Fruit fly (Drosophila melanogaster): ENCODE results near the gene pns.

Gene pns

dm6 chr3L:1579169-1579853 lies 42.4 kb downstream of the pns start (continued):
- peak; percentile 44 for TF ChIP-seq wor (GFP tag; IDR thresholded peaks at IDR 0.05)
- peak; percentile 31 for TF ChIP-seq CG4282 (GFP tag; optimal IDR thresholded peaks at IDR 0.05)
- TF ChIP-seq Awh (GFP tag; IDR thresholded peaks at IDR 0.05), result peak; percentile 63; the same call in 1 of the 2 replicates
- peak; percentile 50 for TF ChIP-seq tap (tag; optimal IDR thresholded peaks at IDR 0.05)
- no peak for TF ChIP-seq ro (GFP tag; IDR thresholded peaks at IDR 0.05)
- TF ChIP-seq Bgb (GFP tag; IDR thresholded peaks at IDR 0.05; ENCODE audit: partially characterized antibody), result no peak
- no peak for TF ChIP-seq CG31388 (GFP tag; optimal IDR thresholded peaks at IDR 0.05)
- TF ChIP-seq Hr39 (optimal IDR thresholded peaks at IDR 0.05), result no peak
- peak; percentile 78 for TF ChIP-seq CG8924 (tag; optimal IDR thresholded peaks at IDR 0.05)
- TF ChIP-seq Opbp (GFP tag; IDR thresholded peaks at IDR 0.05; ENCODE audit: partially characterized antibody), result no peak
- TF ChIP-seq caup (GFP tag; optimal IDR thresholded peaks at IDR 0.05; ENCODE audit: severe bottlenecking), result peak; percentile 28
- peak; percentile 39 for TF ChIP-seq CG9797 (GFP tag; optimal IDR thresholded peaks at IDR 0.05)
- TF ChIP-seq Fer2 (tag; optimal IDR thresholded peaks at IDR 0.05), result no peak
- TF ChIP-seq sens (GFP tag), result peak; percentile 98
- peak; percentile 23 for TF ChIP-seq lilli (GFP tag; optimal IDR thresholded peaks at IDR 0.05)
- peak; percentile 58; the same call in 1 of the 3 replicates for TF ChIP-seq ken (GFP tag; IDR thresholded peaks at IDR 0.05)
- peak; percentile 34 for TF ChIP-seq grn (GFP tag; optimal IDR thresholded peaks at IDR 0.05)
- peak; percentile 73 for TF ChIP-seq CG6254 (GFP tag; optimal IDR thresholded peaks at IDR 0.05)
- TF ChIP-seq CG17802 (tag; optimal IDR thresholded peaks at IDR 0.05), result peak; percentile 58
- TF ChIP-seq CG17186 (GFP tag; optimal IDR thresholded peaks at IDR 0.05), result peak; percentile 75
- peak; percentile 86 for TF ChIP-seq nau (GFP tag; optimal IDR thresholded peaks at IDR 0.05)
- TF ChIP-seq CG31224 (GFP tag; IDR thresholded peaks at IDR 0.05), result no peak
- TF ChIP-seq CrebB (tag; optimal IDR thresholded peaks at IDR 0.05), result peak; percentile 80
- no peak for TF ChIP-seq zfh2 (GFP tag; optimal IDR thresholded peaks at IDR 0.05)
- TF ChIP-seq eve (GFP tag; optimal IDR thresholded peaks at IDR 0.05), result peak in 1 of 2 experiments; percentile 87
- peak; percentile 71 for TF ChIP-seq CG6765 (GFP tag; optimal IDR thresholded peaks at IDR 0.05)
- peak; percentile 18 for TF ChIP-seq Hr3 (GFP tag; optimal IDR thresholded peaks at IDR 0.05)
- TF ChIP-seq NFAT (GFP tag; IDR thresholded peaks at IDR 0.05), result peak; percentile 67
- peak; percentile 2 for TF ChIP-seq HLH54F (GFP tag; optimal IDR thresholded peaks at IDR 0.05)
- TF ChIP-seq CG30431 (GFP tag; optimal IDR thresholded peaks at IDR 0.05), result peak; percentile 59
- no peak for TF ChIP-seq CG15073 (GFP tag; optimal IDR thresholded peaks at IDR 0.05)
- peak; percentile 26 for TF ChIP-seq az2 (GFP tag; optimal IDR thresholded peaks at IDR 0.05)
- peak; percentile 78 for TF ChIP-seq CG18262 (tag; optimal IDR thresholded peaks at IDR 0.05)
- peak; percentile 72 for TF ChIP-seq CHES-1-like (GFP tag; optimal IDR thresholded peaks at IDR 0.05)
- TF ChIP-seq Mes4 (GFP tag; optimal IDR thresholded peaks at IDR 0.05), result peak; percentile 76
- TF ChIP-seq CTCF (GFP tag; optimal IDR thresholded peaks at IDR 0.05), result no peak
- 0 out of 2 replicates have a peak, but pooled peaks have one; percentile 40 for TF ChIP-seq sens-2 (GFP tag; IDR thresholded peaks at IDR 0.05)
- TF ChIP-seq Antp (GFP tag; optimal IDR thresholded peaks at IDR 0.05), result peak; percentile 68
- peak; percentile 76 for TF ChIP-seq wek (GFP tag; optimal IDR thresholded peaks at IDR 0.05)
- peak; percentile 88 for TF ChIP-seq CG33557 (GFP tag; optimal IDR thresholded peaks at IDR 0.05)
- TF ChIP-seq Dp (GFP tag; optimal IDR thresholded peaks at IDR 0.05), result no peak
- TF ChIP-seq maf-S (GFP tag; optimal IDR thresholded peaks at IDR 0.05), result peak; percentile 46
- peak; percentile 76 for TF ChIP-seq odd (GFP tag; optimal IDR thresholded peaks at IDR 0.05)
- TF ChIP-seq kay (GFP tag; optimal IDR thresholded peaks at IDR 0.05), result peak; percentile 41
- peak; percentile 79 for TF ChIP-seq CG12219 (GFP tag; optimal IDR thresholded peaks at IDR 0.05)
- TF ChIP-seq CG8944 (GFP tag; optimal IDR thresholded peaks at IDR 0.05), result peak; percentile 50
- TF ChIP-seq Ets97D (GFP tag; optimal IDR thresholded peaks at IDR 0.05), result peak; percentile 37
- peak; percentile 35 for TF ChIP-seq CG10274 (GFP tag; optimal IDR thresholded peaks at IDR 0.05)
- TF ChIP-seq Dfd (GFP tag; optimal IDR thresholded peaks at IDR 0.05), result no peak
- no peak for TF ChIP-seq inv (GFP tag; IDR thresholded peaks at IDR 0.05; ENCODE audit: partially characterized antibody)
- no peak for TF ChIP-seq CG1832 (GFP tag; optimal IDR thresholded peaks at IDR 0.05)

All from whole organism, embryonic.